Worm (Caenorhabditis elegans): Measurements from ENCODE around the gene Y17G7B.3.

DNA sequence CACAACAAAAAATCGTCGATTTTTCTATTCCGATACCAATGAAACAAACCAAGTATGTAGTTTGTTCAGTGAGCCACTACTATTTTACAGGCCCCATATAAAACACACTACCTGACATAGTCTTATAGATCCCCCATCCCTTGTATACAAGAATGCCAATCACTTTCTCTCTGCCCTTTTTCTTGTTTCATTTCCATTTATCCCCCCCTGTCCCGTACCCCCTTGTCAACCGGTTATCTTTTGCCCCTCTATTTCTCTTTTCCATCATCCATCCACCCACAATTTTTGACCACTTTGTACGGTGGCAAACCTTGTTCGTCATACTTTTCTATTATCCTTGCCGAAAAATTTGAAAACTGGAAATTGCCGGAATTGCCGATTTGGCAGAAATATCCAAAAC, 35.9 kb upstream of the Y17G7B.3 start:
- no peak for TF ChIP-seq med-1 (GFP tag; optimal IDR thresholded peaks at IDR 0.05; ENCODE audit: insufficient read depth)
- no peak for TF ChIP-seq ref-1 (GFP tag; conservative IDR thresholded peaks at IDR 0.05)

Measured in whole organism, midembryonic.